Worm (Caenorhabditis elegans) whole organism, L3 larva: ENCODE data around the gene cyp-13A12.

Experiments
- ama-1 ChIP-seq: fragments of 150-350 bp; optimal IDR thresholded peaks from 2 replicates; lab custom pipeline; 2018
- egl-5 ChIP-seq: fragments of 150-350 bp; optimal IDR thresholded peaks from 2 replicates; lab custom pipeline; 2017; ENCODE audit warnings: missing biosample characterization, missing genetic modification reagents, missing genetic modification characterization, inconsistent platforms
- elt-3 ChIP-seq, 3 experiments: fragments of 150-350 bp in 1 of 3; sonication (generic microtip) in 2 of 3; optimal IDR thresholded peaks; 2 replicates in 2 of 3; 4 replicates in 1 of 3; lab custom pipeline; 2014 to 2017; ENCODE audit warnings: missing biosample characterization in 3 of 3, missing genetic modification characterization in 3 of 3
- eor-1 ChIP-seq, 2 experiments: fragments of 150-350 bp; optimal IDR thresholded peaks; 2 replicates each; lab custom pipeline; 2014 to 2018; ENCODE audit warnings: missing biosample characterization in 2 of 2, missing genetic modification characterization in 2 of 2
- hmg-11 ChIP-seq: sonication (generic microtip); optimal IDR thresholded peaks from 2 replicates; lab custom pipeline; 2016; ENCODE audit warnings: missing genetic modification characterization, missing compliant biosample characterization
- lin-39 ChIP-seq: fragments of 150-350 bp; optimal IDR thresholded peaks from 2 replicates; lab custom pipeline; 2018; ENCODE audit warnings: missing biosample characterization, missing genetic modification reagents, missing genetic modification characterization
- nfya-1 ChIP-seq: sonication (generic microtip); optimal IDR thresholded peaks from 2 replicates; lab custom pipeline; 2017; ENCODE audit warnings: missing genetic modification characterization, mild to moderate bottlenecking, missing compliant biosample characterization, antibody characterized with exemption, moderate library complexity; ENCODE audit not compliant: insufficient read depth
- nhr-23 ChIP-seq: fragments of 150-350 bp; optimal IDR thresholded peaks from 2 replicates; lab custom pipeline; 2014; ENCODE audit warnings: missing biosample characterization, missing genetic modification reagents, missing genetic modification characterization
- nhr-237 ChIP-seq: fragments of 150-350 bp; optimal IDR thresholded peaks from 2 replicates; lab custom pipeline; 2014; ENCODE audit warnings: missing biosample characterization, missing genetic modification characterization
- nhr-25 ChIP-seq: sonication (generic microtip); optimal IDR thresholded peaks from 2 replicates; lab custom pipeline; 2017; ENCODE audit warnings: missing biosample characterization, missing genetic modification characterization
- nhr-43 ChIP-seq: sonication (generic microtip); optimal IDR thresholded peaks from 2 replicates; lab custom pipeline; 2016; ENCODE audit warnings: mild to moderate bottlenecking, missing genetic modification characterization, missing compliant biosample characterization; ENCODE audit not compliant: poor library complexity, severe bottlenecking
- pha-4 ChIP-seq: fragments of 150-350 bp; optimal IDR thresholded peaks from 2 replicates; lab custom pipeline; 2014; ENCODE audit warnings: missing biosample characterization, missing genetic modification reagents, missing genetic modification characterization
- unc-39 ChIP-seq: sonication (generic microtip); optimal IDR thresholded peaks from 4 replicates; lab custom pipeline; 2017; ENCODE audit warnings: missing biosample characterization, missing genetic modification characterization
- ztf-4 ChIP-seq: fragments of 150-350 bp; optimal IDR thresholded peaks from 2 replicates; lab custom pipeline; 2014; ENCODE audit warnings: missing biosample characterization, missing genetic modification characterization

Gene cyp-13A12

DNA sequence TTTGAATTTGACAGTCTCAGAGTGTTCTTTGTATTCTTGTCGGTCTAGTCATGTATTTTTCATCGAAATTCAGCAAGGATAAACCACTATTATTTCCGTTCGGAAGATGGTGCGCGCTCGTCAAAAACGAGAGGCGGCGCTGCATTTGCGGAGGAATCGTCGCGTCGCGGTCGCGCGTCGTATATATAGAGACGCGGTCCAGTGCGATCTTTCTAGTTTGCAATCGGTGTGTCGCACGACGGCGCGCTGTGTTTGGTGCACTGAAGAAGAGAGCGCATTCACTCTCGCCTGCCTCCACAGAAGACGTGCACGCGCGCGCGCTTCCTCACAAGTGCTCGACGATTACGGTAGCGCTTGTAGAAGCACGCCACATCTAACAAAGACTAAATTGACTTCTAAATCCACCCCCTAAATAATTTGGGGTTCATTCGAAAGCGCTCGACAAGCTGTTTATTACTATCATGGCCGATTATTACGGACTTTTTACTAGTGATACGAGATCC lies 46.3 kb downstream of the cyp-13A12 start, which contains the start of gene Y39E4B.6 (continued):
- TF ChIP-seq unc-39 (tag; lab: Kevin White, UChicago) (peak; percentile 40), ztf-4 (tag; lab: Kevin White, UChicago) (peak; percentile 84), nhr-23 (tag; lab: Kevin White, UChicago) (peak; percentile 95), nhr-237 (no peak)

DNA sequence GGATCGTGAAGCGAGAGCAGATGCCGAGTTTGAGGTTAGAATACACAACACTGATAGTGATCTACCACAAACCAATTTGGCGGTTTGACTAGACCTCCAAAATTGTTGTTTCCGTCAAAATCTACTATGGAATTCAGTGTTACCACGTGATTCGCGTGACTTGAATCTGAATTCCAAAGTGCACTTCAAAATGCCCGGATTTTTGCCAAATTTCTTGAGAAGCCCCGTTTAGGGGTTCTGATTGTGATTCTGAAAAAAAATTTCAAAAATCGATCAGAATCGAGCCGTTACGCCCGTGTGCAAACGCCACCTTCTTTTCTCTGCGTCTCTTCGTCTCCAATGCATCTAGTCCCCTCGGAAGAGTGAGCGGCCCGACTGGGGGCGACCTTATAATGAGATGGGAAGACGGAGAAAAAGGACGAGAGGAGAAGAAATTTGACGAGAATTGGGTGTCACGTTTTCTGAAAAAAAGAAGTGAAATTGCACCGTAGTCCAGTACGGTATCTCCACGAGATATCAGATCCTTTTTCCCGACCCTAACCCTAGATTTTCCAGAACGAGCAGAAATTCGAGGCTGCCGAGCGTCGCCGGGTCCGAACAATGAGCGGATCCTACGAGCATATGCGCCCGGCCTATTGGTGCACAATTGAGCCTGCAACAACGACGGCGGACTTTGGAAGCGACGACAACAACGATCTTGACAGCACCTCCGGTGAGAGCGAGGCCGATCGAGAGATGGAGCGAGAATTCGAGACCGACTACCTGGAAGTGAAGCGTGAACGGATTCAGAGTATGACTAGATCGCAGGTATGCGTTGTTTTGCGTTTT lies 47.3 kb downstream of the cyp-13A12 start:
- TF ChIP-seq elt-3 (tag; optimal IDR thresholded peaks at IDR 0.05; lab: Kevin White, UChicago) (no peak), lin-39 (peak; percentile 20), pha-4 (tag; lab: Kevin White, UChicago) (peak; percentile 13), eor-1 (tag; optimal IDR thresholded peaks at IDR 0.05; lab: Kevin White, UChicago) (no peak), hmg-11 (peak; percentile 18), ama-1 (lab: Kevin White, UChicago) (peak; percentile 44), nhr-43 (peak; percentile 10), nfya-1 (tag; lab: Kevin White, UChicago) (peak; percentile 39), nhr-25 (tag; lab: Kevin White, UChicago) (peak; percentile 3), egl-5 (peak; percentile 7)
